Worm (Caenorhabditis elegans): ENCODE data around the gene spcs-3.

ce11 chrIII:8063659-8064058 lies 18.8 kb downstream of the spcs-3 start:
- no peak for TF ChIP-seq egl-27 (tag; optimal IDR thresholded peaks at IDR 0.05)
- TF ChIP-seq zag-1 (tag; optimal IDR thresholded peaks at IDR 0.05), result no peak
- TF ChIP-seq ceh-82 (tag; optimal IDR thresholded peaks at IDR 0.05), result no peak
- no peak for TF ChIP-seq R02D3.7 (tag; optimal IDR thresholded peaks at IDR 0.05)
- no peak for TF ChIP-seq skn-1 (tag; optimal IDR thresholded peaks at IDR 0.05)
- TF ChIP-seq nhr-76 (tag; optimal IDR thresholded peaks at IDR 0.05), result no peak
- TF ChIP-seq fos-1 (tag; optimal IDR thresholded peaks at IDR 0.05), result no peak
- no peak for TF ChIP-seq hmg-11 (tag; optimal IDR thresholded peaks at IDR 0.05)
- no peak for TF ChIP-seq ceh-28 (tag; optimal IDR thresholded peaks at IDR 0.05)
- TF ChIP-seq mml-1 (tag; optimal IDR thresholded peaks at IDR 0.05), result no peak
- TF ChIP-seq nfya-1 (tag; optimal IDR thresholded peaks at IDR 0.05; ENCODE audit: insufficient read depth), result no peak

All from whole organism, L3 larva.